Fruit fly (Drosophila melanogaster) whole organism: ENCODE measurements around the gene AIF.

Experiments used
- Dll ChIP-seq: fragments of >200 bp; optimal IDR thresholded peaks from 2 replicates; lab custom pipeline; 2017
- EcR ChIP-seq, 2 experiments: fragments of >200 bp; optimal IDR thresholded peaks; 2 replicates each; lab custom pipeline; 2017; ENCODE audit warnings: missing biosample characterization in 2 of 2, missing genetic modification characterization in 2 of 2, missing genetic modification reagents in 2 of 2
- psq ChIP-seq: fragments of >200 bp; optimal IDR thresholded peaks from 2 replicates; lab custom pipeline; 2017
- usp ChIP-seq: fragments of >200 bp; optimal IDR thresholded peaks from 2 replicates; lab custom pipeline; 2017; ENCODE audit warnings: missing biosample characterization, missing genetic modification characterization, mixed read lengths

- TF ChIP-seq Dll (no peak), psq (lab: Kevin White, UChicago) (no peak), EcR (GFP tag; optimal IDR thresholded peaks at IDR 0.05; lab: Kevin White, UChicago) (peak; percentile 100), usp (GFP tag; lab: Kevin White, UChicago) (no peak)
These were observed 48.8 kb downstream of the AIF start for dm6 chr2L:2200136-2201036.
